Worm (Caenorhabditis elegans): ENCODE results near the gene W05B10.6.

ce11 chrV:12611029-12611428 lies 47.0 kb downstream of the W05B10.6 start, which contains the start of gene cubn-1:
- TF ChIP-seq ama-1 (optimal IDR thresholded peaks at IDR 0.05) (no peak), pes-1 (GFP tag; IDR thresholded peaks at IDR 0.05) (no peak), scrt-1 (GFP tag; IDR thresholded peaks at IDR 0.05) (no peak), hmbx-1 (tag; optimal IDR thresholded peaks at IDR 0.05) (no peak), hnd-1 (tag; optimal IDR thresholded peaks at IDR 0.05) (no peak), F13C5.2 (tag; optimal IDR thresholded peaks at IDR 0.05) (no peak), hmg-4 (GFP tag; optimal IDR thresholded peaks at IDR 0.05) (no peak), tbx-37 (GFP tag; conservative IDR thresholded peaks at IDR 0.05) (no peak), ceh-13 (GFP tag; optimal IDR thresholded peaks at IDR 0.05) (no peak), sea-1 (GFP tag; conservative IDR thresholded peaks at IDR 0.05) (no peak), tra-4 (tag; optimal IDR thresholded peaks at IDR 0.05) (no peak), tbx-11 (GFP tag; IDR thresholded peaks at IDR 0.05) (no peak)
